Fruit fly (Drosophila melanogaster) whole organism, embryonic: ENCODE results near the gene Elba2.

Experiments
- Ada2b ChIP-seq: fragments of 200-800 bp; sonication (Bioruptor generic); IDR thresholded peaks from 2 replicates; pipeline ENCODE4 v1.3.6; 2022; ENCODE audit warnings: missing biosample characterization, missing genetic modification characterization
- Antp ChIP-seq: fragments of 200-800 bp; sonication (Bioruptor generic); optimal IDR thresholded peaks from 3 replicates; lab custom pipeline; 2016; ENCODE audit warnings: missing biosample characterization, missing genetic modification characterization
- Bdp1 ChIP-seq: fragments of 200-800 bp; sonication (Bioruptor generic); optimal IDR thresholded peaks from 3 replicates; lab custom pipeline; 2016; ENCODE audit warnings: missing biosample characterization, missing genetic modification characterization
- CG11695 ChIP-seq: fragments of 200-800 bp; sonication (Bioruptor generic); IDR thresholded peaks from 3 replicates; pipeline ENCODE4 v1.3.6; 2022; ENCODE audit warnings: missing biosample characterization, missing genetic modification characterization
- CG13296 ChIP-seq: fragments of 200-800 bp; sonication (Bioruptor generic); optimal IDR thresholded peaks from 3 replicates; lab custom pipeline; 2018; ENCODE audit warnings: missing biosample characterization, mild to moderate bottlenecking, missing genetic modification characterization
- CG14710 ChIP-seq: fragments of 200-800 bp; sonication (Bioruptor generic); optimal IDR thresholded peaks from 3 replicates; lab custom pipeline; 2019; ENCODE audit warnings: missing biosample characterization, mild to moderate bottlenecking, missing genetic modification characterization, moderate library complexity
- CG1529 ChIP-seq: fragments of 200-800 bp; sonication (Bioruptor generic); optimal IDR thresholded peaks from 3 replicates; lab custom pipeline; 2018; ENCODE audit warnings: missing biosample characterization, missing genetic modification characterization
- CG15514 ChIP-seq: fragments of 200-800 bp; sonication (Bioruptor generic); optimal IDR thresholded peaks from 3 replicates; lab custom pipeline; 2017; ENCODE audit warnings: missing biosample characterization, missing genetic modification characterization, mild to moderate bottlenecking, moderate library complexity, missing genetic modification reagents
- CG17568 ChIP-seq: fragments of 200-800 bp; sonication (Bioruptor generic); optimal IDR thresholded peaks from 2 replicates; lab custom pipeline; 2018; ENCODE audit warnings: missing biosample characterization, mild to moderate bottlenecking, missing genetic modification characterization, moderate library complexity
- CG18599 ChIP-seq: fragments of 200-800 bp; sonication (Bioruptor generic); optimal IDR thresholded peaks from 3 replicates; lab custom pipeline; 2017; ENCODE audit warnings: missing biosample characterization, missing genetic modification characterization, mild to moderate bottlenecking, moderate library complexity, missing genetic modification reagents
- CG2116 ChIP-seq: fragments of 200-800 bp; sonication (Bioruptor generic); optimal IDR thresholded peaks from 3 replicates; lab custom pipeline; 2018; ENCODE audit warnings: missing biosample characterization, mild to moderate bottlenecking, missing genetic modification characterization
- CG2678 ChIP-seq: fragments of 200-800 bp; sonication (Bioruptor generic); optimal IDR thresholded peaks from 3 replicates; lab custom pipeline; 2019; ENCODE audit warnings: missing biosample characterization, mild to moderate bottlenecking, missing genetic modification characterization, moderate library complexity
- CG31388 ChIP-seq: fragments of 200-800 bp; sonication (Bioruptor generic); optimal IDR thresholded peaks from 2 replicates; lab custom pipeline; 2016; ENCODE audit warnings: missing biosample characterization, missing genetic modification characterization
- CG31441 ChIP-seq: fragments of 200-800 bp; sonication (Bioruptor generic); IDR thresholded peaks from 2 replicates; pipeline ENCODE4 v1.3.6; 2022; ENCODE audit warnings: missing biosample characterization, missing genetic modification characterization
- CG3847 ChIP-seq: fragments of 200-800 bp; sonication (Bioruptor generic); IDR thresholded peaks from 2 replicates; pipeline ENCODE4 v1.3.6; 2022; ENCODE audit warnings: missing biosample characterization, missing genetic modification characterization
- CG6689 ChIP-seq: fragments of 200-800 bp; sonication (Bioruptor generic); IDR thresholded peaks from 2 replicates; pipeline ENCODE4 v1.3.6; 2022; ENCODE audit warnings: missing biosample characterization, missing genetic modification characterization
- CG7372 ChIP-seq: fragments of 200-800 bp; sonication (Bioruptor generic); IDR thresholded peaks from 2 replicates; pipeline ENCODE4 v1.3.6; 2022; ENCODE audit warnings: missing biosample characterization, missing genetic modification characterization
- CG7839 ChIP-seq: fragments of 200-800 bp; sonication (Bioruptor generic); optimal IDR thresholded peaks from 3 replicates; lab custom pipeline; 2018; ENCODE audit warnings: missing biosample characterization, mild to moderate bottlenecking, missing genetic modification characterization, moderate library complexity
- CG8388 ChIP-seq: fragments of 200-800 bp; sonication (Bioruptor generic); optimal IDR thresholded peaks from 2 replicates; lab custom pipeline; 2019; ENCODE audit warnings: missing biosample characterization, mild to moderate bottlenecking, missing genetic modification characterization, moderate library complexity
- CG9727 ChIP-seq: fragments of 200-800 bp; sonication (Bioruptor generic); optimal IDR thresholded peaks from 3 replicates; lab custom pipeline; 2017; ENCODE audit warnings: missing biosample characterization, mild to moderate bottlenecking, missing genetic modification characterization
- Dad ChIP-seq: fragments of 200-800 bp; sonication (Bioruptor generic); optimal IDR thresholded peaks from 3 replicates; lab custom pipeline; 2016; ENCODE audit warnings: missing biosample characterization, missing genetic modification characterization
- Dp ChIP-seq: fragments of 200-800 bp; sonication (Bioruptor generic); optimal IDR thresholded peaks from 2 replicates; lab custom pipeline; 2018; ENCODE audit warnings: missing biosample characterization, mild to moderate bottlenecking, missing genetic modification characterization, moderate library complexity
- Elba2 ChIP-seq: fragments of 200-800 bp; sonication (Bioruptor generic); optimal IDR thresholded peaks from 3 replicates; lab custom pipeline; 2016; ENCODE audit warnings: missing biosample characterization, missing genetic modification characterization
- Fer1 ChIP-seq: fragments of 200-800 bp; sonication (Bioruptor generic); optimal IDR thresholded peaks from 2 replicates; lab custom pipeline; 2017; ENCODE audit warnings: missing biosample characterization, mild to moderate bottlenecking, missing genetic modification characterization
- HHEX ChIP-seq: fragments of 200-800 bp; sonication (Bioruptor generic); optimal IDR thresholded peaks from 3 replicates; lab custom pipeline; 2017; ENCODE audit warnings: missing biosample characterization, mild to moderate bottlenecking, missing genetic modification characterization, missing genetic modification reagents
- Hmx ChIP-seq: fragments of 200-800 bp; sonication (Bioruptor generic); optimal IDR thresholded peaks from 2 replicates; lab custom pipeline; 2016; ENCODE audit warnings: missing biosample characterization, missing genetic modification characterization
- Meics ChIP-seq: fragments of 200-800 bp; sonication (Bioruptor generic); optimal IDR thresholded peaks from 2 replicates; lab custom pipeline; 2017; ENCODE audit warnings: missing biosample characterization, mild to moderate bottlenecking, missing genetic modification characterization
- PHDP ChIP-seq: fragments of 200-800 bp; sonication (Bioruptor generic); optimal IDR thresholded peaks from 3 replicates; lab custom pipeline; 2018; ENCODE audit warnings: missing biosample characterization, mild to moderate bottlenecking, missing genetic modification characterization, moderate library complexity
- Ptx1 ChIP-seq: fragments of 200-800 bp; sonication (Bioruptor generic); IDR thresholded peaks from 2 replicates; pipeline ENCODE4 v1.3.6; 2022; ENCODE audit warnings: missing biosample characterization, missing genetic modification characterization
- Rfx ChIP-seq: fragments of 200-800 bp; sonication (Bioruptor generic); IDR thresholded peaks from 2 replicates; pipeline ENCODE4 v1.3.6; 2022; ENCODE audit warnings: missing biosample characterization, missing genetic modification characterization
- Sox102F ChIP-seq: fragments of 200-800 bp; sonication (Bioruptor generic); optimal IDR thresholded peaks from 2 replicates; lab custom pipeline; 2018; ENCODE audit warnings: missing biosample characterization, mild to moderate bottlenecking, missing genetic modification characterization, moderate library complexity
- Sry-β ChIP-seq: fragments of 200-800 bp; sonication (Bioruptor generic); optimal IDR thresholded peaks from 2 replicates; lab custom pipeline; 2018; ENCODE audit warnings: missing biosample characterization, mild to moderate bottlenecking, missing genetic modification characterization, moderate library complexity
- Vsx1 ChIP-seq: fragments of 200-800 bp; sonication (Bioruptor generic); optimal IDR thresholded peaks from 2 replicates; lab custom pipeline; 2017; ENCODE audit warnings: missing biosample characterization, mild to moderate bottlenecking, missing genetic modification characterization, missing genetic modification reagents
- corto ChIP-seq: fragments of 200-800 bp; sonication (Bioruptor generic); optimal IDR thresholded peaks from 2 replicates; lab custom pipeline; 2016; ENCODE audit warnings: missing biosample characterization, mild to moderate bottlenecking, missing genetic modification characterization, moderate library complexity
- cwo ChIP-seq: fragments of 200-800 bp; sonication (Bioruptor generic); optimal IDR thresholded peaks from 3 replicates; lab custom pipeline; 2017; ENCODE audit warnings: missing biosample characterization, missing genetic modification characterization, mild to moderate bottlenecking, moderate library complexity, missing genetic modification reagents
- dati ChIP-seq: fragments of 200-800 bp; sonication (Bioruptor generic); IDR thresholded peaks from 2 replicates; pipeline ENCODE4 v1.3.6; 2022; ENCODE audit warnings: missing biosample characterization, missing genetic modification characterization
- dimm ChIP-seq: fragments of 200-800 bp; sonication (Bioruptor generic); IDR thresholded peaks from 2 replicates; pipeline ENCODE4 v1.3.6; 2022; ENCODE audit warnings: missing biosample characterization, missing genetic modification characterization
- dm ChIP-seq: fragments of 200-800 bp; sonication (Bioruptor generic); optimal IDR thresholded peaks from 3 replicates; lab custom pipeline; 2016; ENCODE audit warnings: missing biosample characterization, missing genetic modification characterization
- gem ChIP-seq: fragments of 200-800 bp; sonication (Bioruptor generic); optimal IDR thresholded peaks from 2 replicates; lab custom pipeline; 2019; ENCODE audit warnings: missing biosample characterization, mild to moderate bottlenecking, missing genetic modification characterization, moderate library complexity
- gt ChIP-seq: fragments of 200-800 bp; sonication (Bioruptor generic); IDR thresholded peaks from 2 replicates; pipeline ENCODE4 v1.3.6; 2022; ENCODE audit warnings: missing biosample characterization, missing genetic modification characterization
- hkb ChIP-seq, 2 experiments: fragments of 200-800 bp in 1 of 2; fragments of >200 bp in 1 of 2; sonication (Bioruptor generic) in 1 of 2; IDR thresholded peaks in 1 of 2; optimal IDR thresholded peaks in 1 of 2; 2 replicates each; pipeline versions ENCODE4 v1.3.6 to Lab custom; 2017 to 2022; ENCODE audit warnings: missing biosample characterization in 1 of 2, missing genetic modification characterization in 1 of 2
- kay ChIP-seq: fragments of 200-800 bp; sonication (Bioruptor generic); optimal IDR thresholded peaks from 2 replicates; lab custom pipeline; 2016; ENCODE audit warnings: missing biosample characterization, missing genetic modification characterization
- klu ChIP-seq: fragments of 200-800 bp; sonication (Bioruptor generic); IDR thresholded peaks from 2 replicates; pipeline ENCODE4 v1.3.6; 2022; ENCODE audit warnings: missing biosample characterization, missing genetic modification characterization
- mam ChIP-seq: fragments of 200-800 bp; sonication (Bioruptor generic); optimal IDR thresholded peaks from 3 replicates; lab custom pipeline; 2016; ENCODE audit warnings: missing biosample characterization, missing genetic modification characterization
- nerfin-2 ChIP-seq: fragments of 200-800 bp; sonication (Bioruptor generic); IDR thresholded peaks from 2 replicates; pipeline ENCODE4 v1.3.6; 2022; ENCODE audit warnings: missing biosample characterization, missing genetic modification characterization; ENCODE audit not compliant: partially characterized antibody
- otp ChIP-seq: fragments of 200-800 bp; sonication (Bioruptor generic); IDR thresholded peaks from 3 replicates; pipeline ENCODE4, ENCODE4 v1.3.6; 2022; ENCODE audit warnings: missing biosample characterization, missing genetic modification characterization
- schlank ChIP-seq: fragments of 200-800 bp; sonication (Bioruptor generic); optimal IDR thresholded peaks from 2 replicates; lab custom pipeline; 2018; ENCODE audit warnings: missing biosample characterization, mild to moderate bottlenecking, missing genetic modification characterization
- sens ChIP-seq: fragments of 200-800 bp; sonication (Bioruptor generic); peaks from one replicate; lab custom pipeline; 2016; ENCODE audit warnings: missing biosample characterization, missing genetic modification characterization
- seq ChIP-seq: fragments of 200-800 bp; sonication (Bioruptor generic); IDR thresholded peaks from 2 replicates; pipeline ENCODE4 v1.3.6; 2022; ENCODE audit warnings: missing biosample characterization, missing genetic modification characterization
- tx ChIP-seq: fragments of 200-800 bp; sonication (Bioruptor generic); optimal IDR thresholded peaks from 2 replicates; lab custom pipeline; 2016; ENCODE audit warnings: missing biosample characterization, missing genetic modification characterization
- wek ChIP-seq: fragments of 200-800 bp; sonication (Bioruptor generic); optimal IDR thresholded peaks from 3 replicates; lab custom pipeline; 2018; ENCODE audit warnings: missing biosample characterization, mild to moderate bottlenecking, missing genetic modification characterization, moderate library complexity

Elba2 gene

DNA sequence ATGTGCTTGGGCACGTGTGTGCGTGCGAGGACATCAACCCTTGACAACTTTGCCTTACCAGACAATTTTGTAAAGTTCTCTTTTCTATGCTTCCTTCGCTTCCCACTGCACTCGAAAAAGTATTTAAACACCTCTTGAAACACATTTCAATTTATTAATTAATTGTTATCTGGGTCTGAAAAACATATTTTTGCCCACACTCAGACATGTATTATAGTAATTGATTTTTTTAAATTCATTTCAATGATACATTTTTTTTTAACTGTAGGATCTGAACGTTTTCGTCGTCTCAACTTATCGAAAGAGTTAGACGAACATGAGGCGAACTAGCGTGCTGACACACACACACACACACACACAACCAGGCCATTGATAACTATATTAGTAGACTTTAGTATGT is 35.0 kb upstream of the Elba2 start (continued):
- no peak for TF ChIP-seq CG17568 (GFP tag; lab: Kevin White, UChicago)
- TF ChIP-seq corto (GFP tag; lab: Kevin White, UChicago), result no peak
- peak; percentile 19 for TF ChIP-seq CG13296 (GFP tag; lab: Kevin White, UChicago)
- TF ChIP-seq mam (GFP tag; lab: Kevin White, UChicago), result no peak
- TF ChIP-seq Elba2, result no peak
- 0 out of 3 replicates have a peak, but pooled peaks have one; percentile 22 for TF ChIP-seq CG11695 (GFP tag; lab: Robert Waterston, UW)
- TF ChIP-seq CG14710 (tag; lab: Kevin White, UChicago), result no peak
- TF ChIP-seq CG3847 (GFP tag; lab: Robert Waterston, UW), result no peak
- TF ChIP-seq Hmx (GFP tag; lab: Kevin White, UChicago), result no peak
- no peak for TF ChIP-seq CG6689 (GFP tag; lab: Robert Waterston, UW)
- no peak for TF ChIP-seq schlank (tag; lab: Kevin White, UChicago)
- peak; percentile 59 for TF ChIP-seq sens (GFP tag; lab: Kevin White, UChicago)
- peak; percentile 64 for TF ChIP-seq CG2678
- no peak for TF ChIP-seq dimm
- 0 out of 2 replicates have a peak, but pooled peaks have one; percentile 34 for TF ChIP-seq Ada2b
- TF ChIP-seq Dad (GFP tag; lab: Kevin White, UChicago), result no peak
- TF ChIP-seq nerfin-2 (GFP tag; lab: Robert Waterston, UW), result no peak
- TF ChIP-seq Dp (GFP tag; lab: Kevin White, UChicago), result no peak
- TF ChIP-seq Rfx (GFP tag; lab: Robert Waterston, UW), result peak; percentile 35; the same call in 1 of the 2 replicates
- TF ChIP-seq tx, result no peak
- no peak for TF ChIP-seq CG8388 (GFP tag; lab: Kevin White, UChicago)
- peak; percentile 34 for TF ChIP-seq CG7839
- peak; percentile 23 for TF ChIP-seq cwo
- TF ChIP-seq CG31441 (GFP tag; lab: Robert Waterston, UW), result 0 out of 2 replicates have a peak, but pooled peaks have one; percentile 24
- TF ChIP-seq dati (GFP tag; lab: Robert Waterston, UW), result no peak
- no peak for TF ChIP-seq klu
- TF ChIP-seq Fer1 (GFP tag; lab: Kevin White, UChicago), result peak; percentile 36
- no peak for TF ChIP-seq CG1529 (GFP tag; lab: Kevin White, UChicago)
- no peak for TF ChIP-seq dm (GFP tag; lab: Kevin White, UChicago)
- peak; percentile 24 for TF ChIP-seq Sox102F (GFP tag; lab: Kevin White, UChicago)
- TF ChIP-seq CG31388 (GFP tag; lab: Kevin White, UChicago), result no peak
- no peak for TF ChIP-seq CG2116 (GFP tag; lab: Kevin White, UChicago)
- TF ChIP-seq gem (tag; lab: Kevin White, UChicago), result peak; percentile 48
- no peak for TF ChIP-seq wek (GFP tag; lab: Kevin White, UChicago)
- TF ChIP-seq hkb (optimal IDR thresholded peaks at IDR 0.05; lab: Kevin White, UChicago), result no peak
- TF ChIP-seq hkb (GFP tag; IDR thresholded peaks at IDR 0.05; lab: Robert Waterston, UW), result 0 out of 2 replicates have a peak, but pooled peaks have one; percentile 24
- TF ChIP-seq Bdp1, result no peak
- no peak for TF ChIP-seq Vsx1
- no peak for TF ChIP-seq CG7372 (GFP tag; lab: Robert Waterston, UW)
- TF ChIP-seq Sry-β (GFP tag; lab: Kevin White, UChicago), result no peak
- no peak for TF ChIP-seq HHEX (GFP tag; lab: Kevin White, UChicago)
- TF ChIP-seq Antp (GFP tag; lab: Kevin White, UChicago), result no peak
- TF ChIP-seq CG15514 (GFP tag; lab: Kevin White, UChicago), result peak; percentile 31
- TF ChIP-seq seq (GFP tag; lab: Robert Waterston, UW), result no peak
- no peak for TF ChIP-seq kay
- peak; percentile 33 for TF ChIP-seq Meics (GFP tag; lab: Kevin White, UChicago)
- TF ChIP-seq CG18599 (GFP tag; lab: Kevin White, UChicago), result peak; percentile 51
- no peak for TF ChIP-seq otp (GFP tag; lab: Robert Waterston, UW)
- no peak for TF ChIP-seq CG9727 (GFP tag; lab: Kevin White, UChicago)
- 0 out of 2 replicates have a peak, but pooled peaks have one; percentile 20 for TF ChIP-seq Ptx1 (GFP tag; lab: Robert Waterston, UW)
- no peak for TF ChIP-seq gt (GFP tag; lab: Robert Waterston, UW)
- peak; percentile 18 for TF ChIP-seq PHDP (tag; lab: Kevin White, UChicago)
